Fruit fly (Drosophila melanogaster) whole organism, embryonic: ENCODE measurements around the gene CG32625.
A peak's percentile ranks its signal among the peaks of the same experiment; 100 is the strongest.

ENCODE experiments used
- Blimp-1 ChIP-seq: fragments of 200-800 bp; sonication (Bioruptor generic); optimal IDR thresholded peaks from 3 replicates; lab custom pipeline; 2018; ENCODE audit warnings: missing biosample characterization, missing genetic modification characterization, mild to moderate bottlenecking, moderate library complexity, missing genetic modification reagents
- CG12155 ChIP-seq: fragments of 200-800 bp; sonication (Bioruptor generic); optimal IDR thresholded peaks from 3 replicates; lab custom pipeline; 2016; ENCODE audit warnings: missing biosample characterization, missing genetic modification characterization
- CG15269 ChIP-seq: fragments of 200-800 bp; sonication (Bioruptor generic); optimal IDR thresholded peaks from 2 replicates; lab custom pipeline; 2018; ENCODE audit warnings: missing biosample characterization, mild to moderate bottlenecking, missing genetic modification characterization, moderate library complexity
- CG1529 ChIP-seq: fragments of 200-800 bp; sonication (Bioruptor generic); optimal IDR thresholded peaks from 3 replicates; lab custom pipeline; 2018; ENCODE audit warnings: missing biosample characterization, missing genetic modification characterization
- CG1647 ChIP-seq: fragments of 200-800 bp; sonication (Bioruptor generic); optimal IDR thresholded peaks from 3 replicates; lab custom pipeline; 2016; ENCODE audit warnings: missing biosample characterization, missing genetic modification characterization
- CG17385 ChIP-seq: fragments of 200-800 bp; sonication (Bioruptor generic); optimal IDR thresholded peaks from 3 replicates; lab custom pipeline; 2018; ENCODE audit warnings: missing biosample characterization, mild to moderate bottlenecking, missing genetic modification characterization
- CG17829 ChIP-seq: fragments of 200-800 bp; optimal IDR thresholded peaks from 2 replicates; lab custom pipeline; 2019; ENCODE audit warnings: missing biosample characterization, mild to moderate bottlenecking, missing genetic modification characterization, moderate library complexity
- CG2678 ChIP-seq: fragments of 200-800 bp; sonication (Bioruptor generic); optimal IDR thresholded peaks from 3 replicates; lab custom pipeline; 2019; ENCODE audit warnings: missing biosample characterization, mild to moderate bottlenecking, missing genetic modification characterization, moderate library complexity
- CG2712 ChIP-seq: fragments of 200-800 bp; optimal IDR thresholded peaks from 3 replicates; lab custom pipeline; 2019; ENCODE audit warnings: missing biosample characterization, mild to moderate bottlenecking, missing genetic modification characterization, moderate library complexity
- CG3281 ChIP-seq: fragments of 200-800 bp; sonication (Bioruptor generic); optimal IDR thresholded peaks from 3 replicates; lab custom pipeline; 2017; ENCODE audit warnings: missing biosample characterization, mild to moderate bottlenecking, missing genetic modification characterization
- CG7556 ChIP-seq: fragments of 200-800 bp; sonication (Bioruptor generic); optimal IDR thresholded peaks from 2 replicates; lab custom pipeline; 2017; ENCODE audit warnings: missing biosample characterization, mild to moderate bottlenecking, missing genetic modification characterization
- CG7745 ChIP-seq: fragments of 200-800 bp; sonication (Bioruptor generic); optimal IDR thresholded peaks from 2 replicates; lab custom pipeline; 2018; ENCODE audit warnings: missing biosample characterization, mild to moderate bottlenecking, missing genetic modification characterization, moderate library complexity
- CG7839 ChIP-seq: fragments of 200-800 bp; sonication (Bioruptor generic); optimal IDR thresholded peaks from 3 replicates; lab custom pipeline; 2018; ENCODE audit warnings: missing biosample characterization, mild to moderate bottlenecking, missing genetic modification characterization, moderate library complexity
- CG8290 ChIP-seq, 3 experiments: fragments of 200-800 bp; sonication (Bioruptor generic); optimal IDR thresholded peaks; 2 replicates each; lab custom pipeline; 2016 to 2019; ENCODE audit warnings: missing biosample characterization in 3 of 3, missing genetic modification characterization in 3 of 3, mild to moderate bottlenecking in 2 of 3, moderate library complexity in 1 of 3
- CG9727 ChIP-seq: fragments of 200-800 bp; sonication (Bioruptor generic); optimal IDR thresholded peaks from 3 replicates; lab custom pipeline; 2017; ENCODE audit warnings: missing biosample characterization, mild to moderate bottlenecking, missing genetic modification characterization
- CkIIα-i1 ChIP-seq: fragments of 200-800 bp; sonication (Bioruptor generic); IDR thresholded peaks from 2 replicates; pipeline ENCODE4 v1.3.6; 2022; ENCODE audit warnings: missing biosample characterization, missing genetic modification characterization
- Dbx ChIP-seq: fragments of 200-800 bp; sonication (Bioruptor generic); IDR thresholded peaks from 3 replicates; pipeline ENCODE4 v1.3.6; 2022; ENCODE audit warnings: missing biosample characterization, missing genetic modification characterization
- Ets97D ChIP-seq: fragments of 200-800 bp; sonication (Bioruptor generic); optimal IDR thresholded peaks from 3 replicates; lab custom pipeline; 2016; ENCODE audit warnings: missing biosample characterization, missing genetic modification characterization
- HHEX ChIP-seq: fragments of 200-800 bp; sonication (Bioruptor generic); optimal IDR thresholded peaks from 3 replicates; lab custom pipeline; 2017; ENCODE audit warnings: missing biosample characterization, mild to moderate bottlenecking, missing genetic modification characterization, missing genetic modification reagents
- HLH3B ChIP-seq: fragments of 200-800 bp; sonication (Bioruptor generic); IDR thresholded peaks from 2 replicates; pipeline ENCODE4 v1.3.6; 2022; ENCODE audit warnings: missing biosample characterization, missing genetic modification characterization
- Hand ChIP-seq: fragments of 200-800 bp; sonication (Bioruptor generic); optimal IDR thresholded peaks from 2 replicates; lab custom pipeline; 2017; ENCODE audit warnings: mild to moderate bottlenecking, missing biosample characterization, missing genetic modification reagents, missing genetic modification characterization
- NC2α ChIP-seq: fragments of 200-800 bp; sonication (Bioruptor generic); optimal IDR thresholded peaks from 2 replicates; lab custom pipeline; 2016; ENCODE audit warnings: missing biosample characterization, missing genetic modification characterization
- Scr ChIP-seq: fragments of 200-800 bp; sonication (Bioruptor generic); IDR thresholded peaks from 2 replicates; pipeline ENCODE4 v1.3.6; 2022; ENCODE audit warnings: missing biosample characterization, missing genetic modification characterization; ENCODE audit not compliant: partially characterized antibody
- Sox100B ChIP-seq: fragments of 200-800 bp; sonication (Bioruptor generic); optimal IDR thresholded peaks from 3 replicates; lab custom pipeline; 2018; ENCODE audit warnings: missing biosample characterization, mild to moderate bottlenecking, missing genetic modification characterization
- Sox102F ChIP-seq: fragments of 200-800 bp; sonication (Bioruptor generic); optimal IDR thresholded peaks from 2 replicates; lab custom pipeline; 2018; ENCODE audit warnings: missing biosample characterization, mild to moderate bottlenecking, missing genetic modification characterization, moderate library complexity
- Ssrp ChIP-seq: fragments of 200-800 bp; sonication (Bioruptor generic); optimal IDR thresholded peaks from 2 replicates; lab custom pipeline; 2018; ENCODE audit warnings: missing biosample characterization, mild to moderate bottlenecking, missing genetic modification characterization, moderate library complexity
- ab ChIP-seq: fragments of 200-800 bp; sonication (Bioruptor generic); optimal IDR thresholded peaks from 2 replicates; lab custom pipeline; 2016; ENCODE audit warnings: missing biosample characterization, missing genetic modification characterization
- ase ChIP-seq: fragments of 200-800 bp; sonication (Bioruptor generic); IDR thresholded peaks from 3 replicates; pipeline ENCODE4 v1.3.6; 2022; ENCODE audit warnings: missing biosample characterization, missing genetic modification characterization
- ewg ChIP-seq: fragments of 200-800 bp; sonication (Bioruptor generic); optimal IDR thresholded peaks from 3 replicates; lab custom pipeline; 2017; ENCODE audit warnings: mild to moderate bottlenecking, missing biosample characterization, missing genetic modification reagents, missing genetic modification characterization
- fd3F ChIP-seq: fragments of 200-800 bp; sonication (Bioruptor generic); optimal IDR thresholded peaks from 2 replicates; lab custom pipeline; 2018; ENCODE audit warnings: missing biosample characterization, mild to moderate bottlenecking, missing genetic modification characterization, moderate library complexity
- hkb ChIP-seq, 2 experiments: fragments of 200-800 bp in 1 of 2; fragments of >200 bp in 1 of 2; sonication (Bioruptor generic) in 1 of 2; IDR thresholded peaks in 1 of 2; optimal IDR thresholded peaks in 1 of 2; 2 replicates each; pipeline versions ENCODE4 v1.3.6 to Lab custom; 2017 to 2022; ENCODE audit warnings: missing biosample characterization in 1 of 2, missing genetic modification characterization in 1 of 2
- inv ChIP-seq: fragments of 200-800 bp; sonication (Bioruptor generic); IDR thresholded peaks from 2 replicates; pipeline ENCODE4 v1.3.6; 2022; ENCODE audit warnings: missing biosample characterization, missing genetic modification characterization; ENCODE audit not compliant: partially characterized antibody
- kay ChIP-seq: fragments of 200-800 bp; sonication (Bioruptor generic); optimal IDR thresholded peaks from 2 replicates; lab custom pipeline; 2016; ENCODE audit warnings: missing biosample characterization, missing genetic modification characterization
- oc ChIP-seq: fragments of 200-800 bp; sonication (Bioruptor generic); optimal IDR thresholded peaks from 2 replicates; lab custom pipeline; 2018; ENCODE audit warnings: missing biosample characterization, mild to moderate bottlenecking, missing genetic modification characterization, moderate library complexity
- peb ChIP-seq: fragments of 200-800 bp; sonication (Bioruptor generic); IDR thresholded peaks from 2 replicates; pipeline ENCODE4 v1.3.6; 2022; ENCODE audit warnings: missing biosample characterization, missing genetic modification characterization
- prd ChIP-seq, 3 experiments: fragments of >200 bp in 2 of 3; fragments of 200-800 bp in 1 of 3; sonication (Bioruptor generic) in 1 of 3; optimal IDR thresholded peaks in 2 of 3; IDR thresholded peaks in 1 of 3; 2 replicates in 2 of 3; 3 replicates in 1 of 3; pipeline versions ENCODE4 v1.3.6 to Lab custom; 2017 to 2022; ENCODE audit warnings: missing biosample characterization in 1 of 3, missing genetic modification characterization in 1 of 3
- pzg ChIP-seq: fragments of 200-800 bp; sonication (Bioruptor generic); optimal IDR thresholded peaks from 3 replicates; lab custom pipeline; 2018; ENCODE audit warnings: missing biosample characterization, mild to moderate bottlenecking, missing genetic modification characterization, moderate library complexity
- sens ChIP-seq: fragments of 200-800 bp; sonication (Bioruptor generic); peaks from one replicate; lab custom pipeline; 2016; ENCODE audit warnings: missing biosample characterization, missing genetic modification characterization
- seq ChIP-seq: fragments of 200-800 bp; sonication (Bioruptor generic); IDR thresholded peaks from 2 replicates; pipeline ENCODE4 v1.3.6; 2022; ENCODE audit warnings: missing biosample characterization, missing genetic modification characterization
- so ChIP-seq: fragments of 200-800 bp; sonication (Bioruptor generic); IDR thresholded peaks from 3 replicates; pipeline ENCODE4 v1.3.6; 2022; ENCODE audit warnings: missing biosample characterization, missing genetic modification characterization
- sob ChIP-seq: fragments of 200-800 bp; sonication (Bioruptor generic); IDR thresholded peaks from 2 replicates; pipeline ENCODE4 v1.3.6; 2022; ENCODE audit warnings: missing biosample characterization, missing genetic modification characterization
- sr ChIP-seq: fragments of 200-800 bp; sonication (Bioruptor generic); IDR thresholded peaks from 3 replicates; pipeline ENCODE4 v1.3.6; 2022; ENCODE audit warnings: missing biosample characterization, missing genetic modification characterization
- ssp ChIP-seq: fragments of 200-800 bp; sonication (Bioruptor generic); IDR thresholded peaks from 2 replicates; pipeline ENCODE4 v1.3.6; 2022; ENCODE audit warnings: missing biosample characterization, missing genetic modification characterization
- sug ChIP-seq: fragments of 200-800 bp; optimal IDR thresholded peaks from 2 replicates; lab custom pipeline; 2019; ENCODE audit warnings: missing biosample characterization, mild to moderate bottlenecking, missing genetic modification characterization, moderate library complexity
- tgo ChIP-seq: fragments of 200-800 bp; sonication (Bioruptor generic); IDR thresholded peaks from 3 replicates; pipeline ENCODE4 v1.3.6; 2022; ENCODE audit warnings: missing biosample characterization, missing genetic modification characterization
- trem ChIP-seq: fragments of 200-800 bp; optimal IDR thresholded peaks from 3 replicates; lab custom pipeline; 2019; ENCODE audit warnings: missing biosample characterization, mild to moderate bottlenecking, missing genetic modification characterization, moderate library complexity
- yki ChIP-seq: fragments of >200 bp; optimal IDR thresholded peaks from 3 replicates; lab custom pipeline; 2018

CG32625 gene

dm6 chrX:13764397-13765119 is 7.9 kb upstream of the CG32625 start (continued):
- TF ChIP-seq ewg (GFP tag; lab: Kevin White, UChicago): peak; percentile 2
- TF ChIP-seq inv: no peak
- no peak for TF ChIP-seq ab (GFP tag; lab: Kevin White, UChicago)
- TF ChIP-seq pzg (GFP tag; lab: Kevin White, UChicago): no peak
- TF ChIP-seq CG2712 (tag; lab: Kevin White, UChicago): peak; percentile 66
- TF ChIP-seq CG9727 (GFP tag; lab: Kevin White, UChicago): peak; percentile 27
- TF ChIP-seq Hand: no peak
- TF ChIP-seq Sox102F (GFP tag; lab: Kevin White, UChicago): peak; percentile 79
- no peak for TF ChIP-seq yki
- TF ChIP-seq ase (GFP tag; lab: Robert Waterston, UW): peak; percentile 33; the same call in 1 of the 3 replicates
- peak; percentile 61 for TF ChIP-seq Blimp-1 (GFP tag; lab: Kevin White, UChicago)
- no peak for TF ChIP-seq NC2α (GFP tag; lab: Kevin White, UChicago)
- TF ChIP-seq Ets97D: no peak
- TF ChIP-seq CG15269 (tag; lab: Kevin White, UChicago): peak; percentile 72
- TF ChIP-seq CG7745: no peak
- TF ChIP-seq CkIIα-i1 (GFP tag; lab: Robert Waterston, UW): no peak
- TF ChIP-seq CG1647 (GFP tag; lab: Kevin White, UChicago): no peak
- TF ChIP-seq sug (tag; lab: Kevin White, UChicago): peak; percentile 23
- peak; percentile 56; the same call in 2 of the 3 replicates for TF ChIP-seq tgo (GFP tag; lab: Robert Waterston, UW)
- no peak for TF ChIP-seq hkb (optimal IDR thresholded peaks at IDR 0.05; lab: Kevin White, UChicago)
- peak; percentile 73; the same call in 1 of the 2 replicates for TF ChIP-seq hkb (GFP tag; IDR thresholded peaks at IDR 0.05; lab: Robert Waterston, UW)
- peak; percentile 32 for TF ChIP-seq fd3F (GFP tag; lab: Kevin White, UChicago)
- peak; percentile 81 for TF ChIP-seq sens (GFP tag; lab: Kevin White, UChicago)
- TF ChIP-seq peb: peak; percentile 15; the same call in 1 of the 2 replicates
- TF ChIP-seq CG7839 (tag; lab: Kevin White, UChicago): peak; percentile 64
- peak; percentile 26; the same call in 1 of the 2 replicates for TF ChIP-seq ssp (GFP tag; lab: Robert Waterston, UW)
- no peak for TF ChIP-seq CG8290 (GFP tag; optimal IDR thresholded peaks at IDR 0.05; lab: Kevin White, UChicago)
- TF ChIP-seq CG8290 (tag; optimal IDR thresholded peaks at IDR 0.05; lab: Kevin White, UChicago): peak in 1 of 2 experiments; percentile 30
- TF ChIP-seq Dbx: 0 out of 3 replicates have a peak, but pooled peaks have one; percentile 15
- peak; percentile 36 for TF ChIP-seq oc (tag; lab: Kevin White, UChicago)
- TF ChIP-seq CG3281 (GFP tag; lab: Kevin White, UChicago): peak; percentile 40
- TF ChIP-seq CG17385 (GFP tag; lab: Kevin White, UChicago): peak; percentile 25
- no peak for TF ChIP-seq Scr (GFP tag; lab: Robert Waterston, UW)
- peak; percentile 47 for TF ChIP-seq Ssrp
- TF ChIP-seq CG1529 (GFP tag; lab: Kevin White, UChicago): no peak
- peak; percentile 2 for TF ChIP-seq CG12155
- TF ChIP-seq Sox100B (GFP tag; lab: Kevin White, UChicago): peak; percentile 29
- TF ChIP-seq HLH3B (GFP tag; lab: Robert Waterston, UW): peak; percentile 48; the same call in 1 of the 2 replicates
- 0 out of 3 replicates have a peak, but pooled peaks have one; percentile 40 for TF ChIP-seq so
- TF ChIP-seq seq (GFP tag; lab: Robert Waterston, UW): no peak
- peak; percentile 32 for TF ChIP-seq HHEX (GFP tag; lab: Kevin White, UChicago)
- TF ChIP-seq kay: no peak
- TF ChIP-seq prd (optimal IDR thresholded peaks at IDR 0.05; lab: Kevin White, UChicago): no peak
- peak; percentile 61 for TF ChIP-seq prd (GFP tag; IDR thresholded peaks at IDR 0.05; lab: Robert Waterston, UW)
- 0 out of 2 replicates have a peak, but pooled peaks have one; percentile 62 for TF ChIP-seq sob
- TF ChIP-seq CG7556 (GFP tag; lab: Kevin White, UChicago): peak; percentile 29
- TF ChIP-seq CG17829 (tag; lab: Kevin White, UChicago): peak; percentile 42
- TF ChIP-seq CG2678 (tag; lab: Kevin White, UChicago): peak; percentile 63
- TF ChIP-seq sr (GFP tag; lab: Robert Waterston, UW): no peak
- peak; percentile 13 for TF ChIP-seq trem (tag; lab: Kevin White, UChicago)
